Fruit fly (Drosophila melanogaster): ENCODE results near the gene CG13056.

Gene CG13056

dm6 chr3L:16356171-16356765 lies 23.2 kb downstream of the CG13056 start:
- TF ChIP-seq psq (optimal IDR thresholded peaks at IDR 0.05) (no peak), Myc (optimal IDR thresholded peaks at IDR 0.05) (no peak), insv (optimal IDR thresholded peaks at IDR 0.05) (no peak), h (optimal IDR thresholded peaks at IDR 0.05) (no peak), Sin3A (optimal IDR thresholded peaks at IDR 0.05) (no peak), ttk (optimal IDR thresholded peaks at IDR 0.05) (no peak)

- TF ChIP-seq insv (optimal IDR thresholded peaks at IDR 0.05) (no peak), h (optimal IDR thresholded peaks at IDR 0.05) (no peak), psq (optimal IDR thresholded peaks at IDR 0.05) (no peak)
These were observed 24.1 kb downstream of the CG13056 start for dm6 chr3L:16357187-16357728.

dm6 chr3L:16357860-16358259 lies 24.7 kb downstream of the CG13056 start:
- TF ChIP-seq Myc (optimal IDR thresholded peaks at IDR 0.05) (no peak), insv (optimal IDR thresholded peaks at IDR 0.05) (no peak), ttk (optimal IDR thresholded peaks at IDR 0.05) (no peak), psq (optimal IDR thresholded peaks at IDR 0.05) (no peak), h (optimal IDR thresholded peaks at IDR 0.05) (no peak), Sin3A (optimal IDR thresholded peaks at IDR 0.05) (no peak)

- no peak for TF ChIP-seq Myc (optimal IDR thresholded peaks at IDR 0.05)
- no peak for TF ChIP-seq ttk (optimal IDR thresholded peaks at IDR 0.05)
- TF ChIP-seq psq (optimal IDR thresholded peaks at IDR 0.05), result no peak
- TF ChIP-seq h (optimal IDR thresholded peaks at IDR 0.05), result no peak
- TF ChIP-seq insv (optimal IDR thresholded peaks at IDR 0.05), result no peak
- TF ChIP-seq Sin3A (optimal IDR thresholded peaks at IDR 0.05), result no peak
These were observed 26.2 kb downstream of the CG13056 start, which contains the start of gene ringer for dm6 chr3L:16359219-16359748. ringer (minus strand) TSS chr3L:16359428.

- no peak for TF ChIP-seq insv (optimal IDR thresholded peaks at IDR 0.05)
These were observed 26.7 kb downstream of the CG13056 start for dm6 chr3L:16359795-16360194.

dm6 chr3L:16361200-16361815 lies 28.2 kb downstream of the CG13056 start:
- no peak for TF ChIP-seq ttk (optimal IDR thresholded peaks at IDR 0.05)
- TF ChIP-seq Sin3A (optimal IDR thresholded peaks at IDR 0.05), result no peak
- no peak for TF ChIP-seq h (optimal IDR thresholded peaks at IDR 0.05)
- TF ChIP-seq psq (optimal IDR thresholded peaks at IDR 0.05), result no peak
- TF ChIP-seq Myc (optimal IDR thresholded peaks at IDR 0.05), result no peak
- no peak for TF ChIP-seq insv (optimal IDR thresholded peaks at IDR 0.05)

- TF ChIP-seq h (optimal IDR thresholded peaks at IDR 0.05) (no peak), psq (optimal IDR thresholded peaks at IDR 0.05) (no peak), ttk (optimal IDR thresholded peaks at IDR 0.05) (no peak)
These were observed 29.1 kb downstream of the CG13056 start, which contains the start of gene Cpr72Ea for dm6 chr3L:16362119-16362653. Cpr72Ea (plus strand) TSS chr3L:16362603.

dm6 chr3L:16364182-16364581 lies 31.1 kb downstream of the CG13056 start:
- TF ChIP-seq h (optimal IDR thresholded peaks at IDR 0.05) (no peak), psq (optimal IDR thresholded peaks at IDR 0.05) (no peak), insv (optimal IDR thresholded peaks at IDR 0.05) (no peak), ttk (optimal IDR thresholded peaks at IDR 0.05) (no peak), Myc (optimal IDR thresholded peaks at IDR 0.05) (no peak), Sin3A (optimal IDR thresholded peaks at IDR 0.05) (no peak)

- TF ChIP-seq h (optimal IDR thresholded peaks at IDR 0.05), result no peak
- TF ChIP-seq psq (optimal IDR thresholded peaks at IDR 0.05), result no peak
- no peak for TF ChIP-seq ttk (optimal IDR thresholded peaks at IDR 0.05)
- TF ChIP-seq Sin3A (optimal IDR thresholded peaks at IDR 0.05), result no peak
- TF ChIP-seq insv (optimal IDR thresholded peaks at IDR 0.05), result no peak
- TF ChIP-seq Myc (optimal IDR thresholded peaks at IDR 0.05), result no peak
These were observed 31.5 kb downstream of the CG13056 start, which contains the start of gene Cpr72Eb for dm6 chr3L:16364599-16364998. Cpr72Eb (plus strand) TSS chr3L:16364899.

- TF ChIP-seq Myc (optimal IDR thresholded peaks at IDR 0.05) (no peak), Sin3A (optimal IDR thresholded peaks at IDR 0.05) (no peak), h (optimal IDR thresholded peaks at IDR 0.05) (no peak)
These were observed 34.1 kb downstream of the CG13056 start, which contains the start of gene Cpr72Ec for dm6 chr3L:16367240-16367639. Cpr72Ec (minus strand) TSS chr3L:16367340.

- TF ChIP-seq Sin3A (optimal IDR thresholded peaks at IDR 0.05) (no peak), psq (optimal IDR thresholded peaks at IDR 0.05) (no peak), h (optimal IDR thresholded peaks at IDR 0.05) (no peak), insv (optimal IDR thresholded peaks at IDR 0.05) (no peak), ttk (optimal IDR thresholded peaks at IDR 0.05) (no peak), Myc (optimal IDR thresholded peaks at IDR 0.05) (no peak)
These were observed 35.1 kb downstream of the CG13056 start, which contains the start of gene CG4842 for dm6 chr3L:16368199-16368598. CG4842 (plus strand) TSS chr3L:16368389.

- TF ChIP-seq Sin3A (optimal IDR thresholded peaks at IDR 0.05) (no peak), ttk (optimal IDR thresholded peaks at IDR 0.05) (no peak), psq (optimal IDR thresholded peaks at IDR 0.05) (no peak), insv (optimal IDR thresholded peaks at IDR 0.05) (no peak), h (optimal IDR thresholded peaks at IDR 0.05) (no peak), Myc (optimal IDR thresholded peaks at IDR 0.05) (no peak)
These were observed 36.4 kb downstream of the CG13056 start, which contains the start of gene CG18814 for dm6 chr3L:16369526-16369925. CG18814 (plus strand) TSS chr3L:16369826.
